Fruit fly (Drosophila melanogaster): ENCODE results near the gene CG31157.

DNA sequence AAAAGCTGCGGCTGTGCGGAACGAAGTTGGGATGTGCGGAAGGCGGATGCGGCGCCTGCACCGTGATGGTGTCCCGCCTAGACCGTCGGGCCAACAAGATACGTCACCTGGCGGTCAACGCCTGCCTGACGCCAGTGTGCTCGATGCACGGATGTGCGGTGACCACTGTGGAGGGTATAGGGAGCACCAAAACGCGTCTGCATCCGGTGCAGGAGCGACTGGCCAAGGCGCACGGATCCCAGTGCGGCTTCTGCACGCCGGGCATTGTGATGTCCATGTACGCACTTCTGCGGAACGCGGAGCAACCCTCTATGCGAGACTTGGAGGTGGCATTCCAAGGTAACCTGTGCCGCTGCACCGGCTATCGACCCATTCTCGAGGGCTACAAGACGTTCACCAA is 13.9 kb upstream of the CG31157 start:
- TF ChIP-seq Lpt (GFP tag; optimal IDR thresholded peaks at IDR 0.05) (no peak), acj6 (GFP tag; optimal IDR thresholded peaks at IDR 0.05) (no peak), pdm3 (GFP tag; optimal IDR thresholded peaks at IDR 0.05) (no peak), Sox14 (GFP tag; optimal IDR thresholded peaks at IDR 0.05) (no peak), CG6163 (GFP tag; IDR thresholded peaks at IDR 0.05) (no peak), fd59A (GFP tag; optimal IDR thresholded peaks at IDR 0.05) (no peak), esn (GFP tag; optimal IDR thresholded peaks at IDR 0.05) (no peak), CG7368 (GFP tag; optimal IDR thresholded peaks at IDR 0.05) (no peak)

Data from whole organism, prepupa.